Worm (Caenorhabditis elegans): Measurements from ENCODE around the gene cng-1.

Gene cng-1

DNA sequence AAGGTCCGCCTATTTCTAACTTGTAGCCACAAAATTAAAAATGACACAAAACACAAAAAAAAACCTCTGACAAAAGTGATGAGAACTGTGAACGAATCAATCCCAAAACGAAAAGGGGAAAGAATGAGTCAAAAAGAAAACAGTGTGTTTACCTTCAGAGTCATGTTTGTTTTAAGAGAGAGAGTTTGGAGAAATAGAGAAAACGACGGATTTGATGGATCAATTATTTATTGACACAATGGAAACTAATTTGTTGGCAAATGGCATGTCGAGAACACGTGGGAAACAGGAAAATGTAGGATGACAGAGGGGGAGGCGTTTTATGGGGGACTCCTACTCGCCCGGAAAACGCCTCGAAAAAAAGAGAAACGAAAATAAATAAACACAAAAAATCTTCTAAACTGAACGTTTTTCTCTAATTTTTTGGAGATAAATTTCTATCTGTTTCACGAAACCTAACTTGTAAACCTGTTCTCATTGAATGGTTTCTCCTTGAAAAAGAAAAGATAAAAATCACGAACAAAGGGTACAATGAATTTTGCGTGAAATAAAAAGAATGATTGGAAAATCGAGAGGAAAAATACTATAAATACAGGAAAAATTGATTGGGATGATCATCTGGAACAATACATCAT is 14.4 kb downstream of the cng-1 start:
- TF ChIP-seq elt-3 (tag; optimal IDR thresholded peaks at IDR 0.05) (peak in 1 of 6 experiments; percentile 16), nhr-71 (tag; optimal IDR thresholded peaks at IDR 0.05) (peak; percentile 2), lin-14 (GFP tag; optimal IDR thresholded peaks at IDR 0.05) (peak; percentile 60), pqm-1 (tag; optimal IDR thresholded peaks at IDR 0.05) (no peak), blmp-1 (tag; optimal IDR thresholded peaks at IDR 0.05) (no peak), grh-1 (GFP tag; IDR thresholded peaks at IDR 0.05) (0 out of 2 replicates have a peak, but pooled peaks have one; percentile 26), nhr-85 (tag) (peak; percentile 86)

DNA sequence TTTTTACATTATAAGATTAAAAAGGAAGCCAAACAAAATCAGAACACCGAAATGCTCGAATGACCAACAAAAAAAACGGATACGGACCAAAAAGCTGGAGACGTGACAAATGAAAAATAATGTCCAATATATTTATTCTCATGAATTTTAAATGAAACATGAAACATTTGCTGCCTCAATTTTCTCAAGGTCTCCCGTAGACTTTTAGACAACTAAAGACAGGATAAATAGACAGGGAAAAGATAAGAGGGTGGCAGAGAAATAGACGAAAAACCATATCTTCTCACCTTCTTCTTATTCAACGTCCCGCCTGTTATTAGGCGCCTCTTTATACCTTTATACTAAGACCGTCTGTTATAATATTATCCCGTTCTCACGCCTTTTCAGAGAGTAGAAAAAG is 15.5 kb downstream of the cng-1 start:
- peak in 1 of 2 experiments; percentile 1 for TF ChIP-seq lin-35 (GFP tag; optimal IDR thresholded peaks at IDR 0.05)
- TF ChIP-seq lir-3 (tag; optimal IDR thresholded peaks at IDR 0.05; ENCODE audit: poor library complexity) = no peak
- TF ChIP-seq nhr-85 (tag) = peak; percentile 54
- TF ChIP-seq elt-3 (tag; optimal IDR thresholded peaks at IDR 0.05) = peak in 1 of 6 experiments; percentile 36
- TF ChIP-seq nhr-71 (tag; optimal IDR thresholded peaks at IDR 0.05) = peak; percentile 48
- TF ChIP-seq lsy-2 (tag; optimal IDR thresholded peaks at IDR 0.05) = peak in 1 of 2 experiments; percentile 11
- TF ChIP-seq skn-1 (tag; optimal IDR thresholded peaks at IDR 0.05) = peak; percentile 7
- no peak for TF ChIP-seq F16B12.6 (tag; optimal IDR thresholded peaks at IDR 0.05)
- TF ChIP-seq lin-14 (GFP tag; optimal IDR thresholded peaks at IDR 0.05) = peak; percentile 44
- peak; percentile 4 for TF ChIP-seq mep-1 (tag; optimal IDR thresholded peaks at IDR 0.05)
- no peak for TF ChIP-seq fkh-8 (tag; optimal IDR thresholded peaks at IDR 0.05)
- peak; percentile 39 for TF ChIP-seq blmp-1 (tag; optimal IDR thresholded peaks at IDR 0.05)
- peak; percentile 11 for TF ChIP-seq rnt-1 (tag; optimal IDR thresholded peaks at IDR 0.05)
- peak; percentile 33 for TF ChIP-seq snu-23 (GFP tag; optimal IDR thresholded peaks at IDR 0.05)
- TF ChIP-seq nhr-90 (tag; optimal IDR thresholded peaks at IDR 0.05; ENCODE audit: poor library complexity) = peak; percentile 4

DNA sequence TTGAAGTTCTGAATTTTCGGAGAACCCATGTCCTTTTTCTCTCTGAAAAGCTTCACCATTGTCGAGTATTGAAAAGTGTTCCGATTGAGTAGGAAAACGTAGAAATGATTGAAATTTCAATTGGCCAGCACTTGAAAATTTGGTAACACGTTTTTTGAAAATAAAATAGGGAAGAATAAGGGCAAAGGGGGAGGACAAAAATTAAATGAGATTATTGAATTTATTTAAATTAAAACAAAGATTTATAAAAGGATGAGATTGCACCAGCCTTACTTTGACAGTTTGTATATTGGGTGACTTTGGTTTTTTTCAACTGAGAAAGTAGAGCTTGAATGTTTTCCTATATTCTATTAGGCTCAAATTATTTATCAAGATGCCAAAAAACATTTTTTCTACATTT is 17.1 kb downstream of the cng-1 start, which contains the start of gene obr-2:
obr-2 (minus strand) TSS at position 101 of the 400 bp plus-strand sequence.
- TF ChIP-seq zag-1 (tag; optimal IDR thresholded peaks at IDR 0.05) (no peak), vab-15 (tag; optimal IDR thresholded peaks at IDR 0.05) (no peak), blmp-1 (tag; optimal IDR thresholded peaks at IDR 0.05) (no peak)

DNA sequence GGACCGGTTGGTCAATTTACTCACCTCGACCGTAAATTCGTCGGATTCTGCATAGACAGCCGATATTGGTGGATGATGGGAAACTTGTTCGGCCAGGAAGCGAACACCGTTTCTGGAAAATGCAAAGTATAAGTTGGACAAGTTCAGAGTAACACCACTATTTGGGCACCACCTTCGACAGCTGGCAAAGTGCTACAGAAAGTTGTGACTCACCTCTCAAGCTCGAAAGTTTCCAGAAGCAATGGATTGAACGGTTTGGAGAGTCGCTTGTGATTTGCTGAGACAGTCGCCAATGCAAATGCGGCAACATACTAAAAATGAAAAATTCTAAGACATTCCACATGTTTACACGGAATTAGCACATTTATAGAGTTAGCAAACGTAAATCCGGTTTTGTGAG is 17.9 kb downstream of the cng-1 start:
- no peak for TF ChIP-seq alr-1 (tag; optimal IDR thresholded peaks at IDR 0.05; ENCODE audit: borderline replicate concordance)
- no peak for TF ChIP-seq sup-37 (GFP tag; optimal IDR thresholded peaks at IDR 0.05)
- TF ChIP-seq aly-2 (tag; optimal IDR thresholded peaks at IDR 0.05) = no peak
- TF ChIP-seq lin-15B (tag; optimal IDR thresholded peaks at IDR 0.05) = no peak
- TF ChIP-seq elt-2 (tag; optimal IDR thresholded peaks at IDR 0.05) = no peak
- no peak for TF ChIP-seq C16A3.4 (tag; optimal IDR thresholded peaks at IDR 0.05)
- no peak for TF ChIP-seq mdl-1 (tag; optimal IDR thresholded peaks at IDR 0.05)
- no peak for TF ChIP-seq vab-15 (tag; optimal IDR thresholded peaks at IDR 0.05)
- no peak for TF ChIP-seq sox-4 (tag; optimal IDR thresholded peaks at IDR 0.05)
- no peak for TF ChIP-seq isw-1 (GFP tag; IDR thresholded peaks at IDR 0.05)
- TF ChIP-seq nhr-12 (tag; optimal IDR thresholded peaks at IDR 0.05) = no peak
- TF ChIP-seq ets-5 (GFP tag; IDR thresholded peaks at IDR 0.05) = no peak
- no peak for TF ChIP-seq F16B12.6 (tag; optimal IDR thresholded peaks at IDR 0.05)

DNA sequence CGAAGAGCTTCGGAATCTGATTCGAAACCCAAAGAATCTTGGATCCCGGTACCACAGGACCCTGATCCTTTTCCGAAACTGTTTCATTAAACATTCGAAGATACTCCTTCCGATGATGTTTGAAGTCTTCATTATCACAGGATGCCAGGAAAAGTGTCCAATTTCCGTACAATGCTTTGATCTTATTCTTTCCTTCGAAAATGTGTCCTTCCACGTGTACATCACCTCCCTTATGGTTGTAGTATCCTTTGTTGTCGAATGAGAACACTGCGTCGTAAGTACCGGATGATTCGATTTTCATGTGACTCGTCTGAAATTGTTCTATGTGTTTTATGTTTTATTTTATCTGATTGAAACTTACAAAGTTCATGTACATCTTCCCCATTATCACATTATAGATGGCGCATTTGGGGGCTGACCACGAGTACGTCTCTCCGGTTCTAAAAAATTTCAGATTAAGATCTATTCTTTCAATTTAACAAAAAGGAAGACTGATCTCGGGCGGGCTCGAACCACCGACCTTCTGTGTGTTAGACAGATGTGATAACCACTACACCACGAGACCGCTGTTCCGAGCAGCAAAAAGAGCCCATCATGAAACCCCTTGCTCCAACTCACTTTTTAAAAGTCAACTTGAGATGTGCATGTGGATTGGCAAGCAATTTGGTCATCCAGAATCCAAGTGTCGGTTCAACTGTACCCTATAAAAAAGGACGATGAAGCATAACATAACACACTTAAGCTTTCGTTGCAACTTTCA is 18.6 kb downstream of the cng-1 start:
- TF ChIP-seq nhr-84 (tag; optimal IDR thresholded peaks at IDR 0.05) (no peak), dsc-1 (tag; optimal IDR thresholded peaks at IDR 0.05) (peak; percentile 24), snu-23 (GFP tag; optimal IDR thresholded peaks at IDR 0.05) (peak; percentile 29), ztf-4 (tag; optimal IDR thresholded peaks at IDR 0.05) (no peak), mab-9 (GFP tag; IDR thresholded peaks at IDR 0.05) (no peak), lin-14 (GFP tag; optimal IDR thresholded peaks at IDR 0.05) (peak; percentile 20), nhr-47 (tag; optimal IDR thresholded peaks at IDR 0.05) (peak; percentile 12), efl-1 (optimal IDR thresholded peaks at IDR 0.05) (peak in 1 of 2 experiments; percentile 15), efl-1 (GFP tag; optimal IDR thresholded peaks at IDR 0.05 in 1 of 2) (peak in 1 of 2 experiments; percentile 84), nhr-85 (tag) (peak; percentile 67), lin-35 (GFP tag; optimal IDR thresholded peaks at IDR 0.05) (peak in 1 of 2 experiments; percentile 18), nhr-71 (tag; optimal IDR thresholded peaks at IDR 0.05) (peak; percentile 36), rnt-1 (tag; optimal IDR thresholded peaks at IDR 0.05) (peak; percentile 70)
